Fruit fly (Drosophila melanogaster) whole organism, wandering third instar larva: Measurements from ENCODE around the gene niki.

Experiments
- Abd-B ChIP-seq: fragments of >200 bp; optimal IDR thresholded peaks from 2 replicates; lab custom pipeline; 2017; ENCODE audit warnings: missing biosample characterization, missing genetic modification characterization
- CG32264 ChIP-seq: fragments of 200-800 bp; sonication (Bioruptor generic); optimal IDR thresholded peaks from 2 replicates; lab custom pipeline; 2016; ENCODE audit warnings: missing biosample characterization, missing genetic modification characterization
- CG9705 ChIP-seq: fragments of 200-800 bp; sonication (Bioruptor generic); optimal IDR thresholded peaks from 2 replicates; lab custom pipeline; 2018; ENCODE audit warnings: missing biosample characterization, mild to moderate bottlenecking, missing genetic modification characterization
- CrebA ChIP-seq: fragments of 200-800 bp; sonication (Bioruptor generic); optimal IDR thresholded peaks from 2 replicates; lab custom pipeline; 2016; ENCODE audit warnings: missing biosample characterization, mild to moderate bottlenecking, missing genetic modification characterization, borderline replicate concordance
- Dfd ChIP-seq: fragments of >200 bp; optimal IDR thresholded peaks from 2 replicates; lab custom pipeline; 2017; ENCODE audit warnings: missing biosample characterization, missing genetic modification characterization
- Dif ChIP-seq: fragments of 200-275, 200-300 bp; sonication (Bioruptor generic); optimal IDR thresholded peaks from 2 replicates; lab custom pipeline; 2018; ENCODE audit warnings: missing biosample characterization, missing genetic modification characterization; ENCODE audit not compliant: partially characterized antibody
- GATAd ChIP-seq: sonication (Bioruptor generic); optimal IDR thresholded peaks from 2 replicates; lab custom pipeline; 2016; ENCODE audit warnings: missing biosample characterization, missing genetic modification characterization
- HLH106 ChIP-seq: fragments of 200-800 bp; optimal IDR thresholded peaks from 3 replicates; lab custom pipeline; 2019; ENCODE audit warnings: missing biosample characterization, mild to moderate bottlenecking, missing genetic modification characterization, moderate library complexity
- Hnf4 ChIP-seq: fragments of 200-800 bp; sonication (Bioruptor generic); optimal IDR thresholded peaks from 2 replicates; lab custom pipeline; 2016; ENCODE audit warnings: missing biosample characterization, mild to moderate bottlenecking, missing genetic modification characterization
- Hr78 ChIP-seq: fragments of >200 bp; optimal IDR thresholded peaks from 2 replicates; lab custom pipeline; 2017; ENCODE audit warnings: missing biosample characterization, missing genetic modification characterization
- Hr83 ChIP-seq: fragments of 200-300 bp; sonication (Bioruptor generic); optimal IDR thresholded peaks from 2 replicates; lab custom pipeline; 2016; ENCODE audit warnings: missing biosample characterization, mild to moderate bottlenecking, missing genetic modification characterization, moderate library complexity; ENCODE audit not compliant: poor library complexity, severe bottlenecking
- Jra ChIP-seq: sonication (Bioruptor generic); optimal IDR thresholded peaks from 2 replicates; lab custom pipeline; 2016; ENCODE audit warnings: missing biosample characterization, missing genetic modification characterization
- Mio ChIP-seq: sonication (Bioruptor generic); optimal IDR thresholded peaks from 2 replicates; lab custom pipeline; 2016; ENCODE audit warnings: missing biosample characterization, missing genetic modification characterization
- Myc ChIP-seq: fragments of >200 bp; optimal IDR thresholded peaks from 2 replicates; lab custom pipeline; 2017
- N ChIP-seq: fragments of >200 bp; optimal IDR thresholded peaks from 2 replicates; lab custom pipeline; 2018; ENCODE audit warnings: missing biosample characterization, missing external identifiers, missing genetic modification characterization
- OdsH ChIP-seq: fragments of 200-800 bp; sonication (Bioruptor generic); optimal IDR thresholded peaks from 2 replicates; lab custom pipeline; 2016; ENCODE audit warnings: missing biosample characterization, mild to moderate bottlenecking, missing genetic modification characterization
- Rel ChIP-seq, 2 experiments: fragments of 200-800 bp; sonication (Bioruptor generic) in 1 of 2; optimal IDR thresholded peaks; 2 replicates in 1 of 2; 3 replicates in 1 of 2; lab custom pipeline; 2016 to 2019; ENCODE audit warnings: mild to moderate bottlenecking in 2 of 2, missing biosample characterization in 2 of 2, missing genetic modification characterization in 2 of 2, moderate library complexity in 1 of 2
- Sp1 ChIP-seq: fragments of 200-800 bp; sonication (Bioruptor generic); optimal IDR thresholded peaks from 3 replicates; lab custom pipeline; 2019; ENCODE audit warnings: missing biosample characterization, mild to moderate bottlenecking, missing genetic modification characterization, moderate library complexity
- Vsx2 ChIP-seq: fragments of 200-300, 225-300 bp; sonication (Bioruptor generic); optimal IDR thresholded peaks from 2 replicates; lab custom pipeline; 2018; ENCODE audit warnings: missing biosample characterization, missing genetic modification characterization; ENCODE audit not compliant: partially characterized antibody
- br ChIP-seq: fragments of 200-800 bp; sonication (Bioruptor generic); optimal IDR thresholded peaks from 2 replicates; lab custom pipeline; 2016; ENCODE audit warnings: missing biosample characterization, missing genetic modification characterization
- brk ChIP-seq: fragments of 200-800 bp; sonication (Bioruptor generic); optimal IDR thresholded peaks from 2 replicates; lab custom pipeline; 2016; ENCODE audit warnings: missing biosample characterization, mild to moderate bottlenecking, missing genetic modification characterization
- dl ChIP-seq, 2 experiments: fragments of 175-275, 200-275 bp in 1 of 2; fragments of 200-275 bp in 1 of 2; sonication (Bioruptor generic); optimal IDR thresholded peaks; lab custom pipeline; 2018; ENCODE audit warnings: mild to moderate bottlenecking in 2 of 2, missing biosample characterization in 2 of 2, missing genetic modification characterization in 2 of 2, moderate library complexity in 2 of 2; ENCODE audit not compliant: partially characterized antibody in 2 of 2, insufficient read depth in 1 of 2
- dmrt93B ChIP-seq: fragments of 200-800 bp; sonication (Bioruptor generic); optimal IDR thresholded peaks from 2 replicates; lab custom pipeline; 2018; ENCODE audit warnings: missing biosample characterization, mild to moderate bottlenecking, missing genetic modification characterization
- dsf ChIP-seq: sonication (Bioruptor generic); optimal IDR thresholded peaks from 2 replicates; lab custom pipeline; 2016; ENCODE audit warnings: missing biosample characterization, missing genetic modification characterization, borderline replicate concordance
- ey ChIP-seq: fragments of 200-800 bp; sonication (Bioruptor generic); optimal IDR thresholded peaks from 2 replicates; lab custom pipeline; 2016; ENCODE audit warnings: missing biosample characterization, missing genetic modification characterization
- foxo ChIP-seq, 2 experiments: fragments of 200-800 bp; sonication (Bioruptor generic); optimal IDR thresholded peaks; 2 replicates in 1 of 2; 3 replicates in 1 of 2; lab custom pipeline; 2016 to 2017; ENCODE audit warnings: missing biosample characterization in 2 of 2, missing genetic modification characterization in 2 of 2
- fru ChIP-seq: fragments of 200-800 bp; sonication (Bioruptor generic); optimal IDR thresholded peaks from 3 replicates; lab custom pipeline; 2016; ENCODE audit warnings: missing biosample characterization, mild to moderate bottlenecking, missing genetic modification characterization
- h ChIP-seq: fragments of 200-800 bp; sonication (Bioruptor generic); optimal IDR thresholded peaks from 3 replicates; lab custom pipeline; 2016; ENCODE audit warnings: missing biosample characterization, mild to moderate bottlenecking, missing genetic modification characterization
- jim ChIP-seq: fragments of 175-275, 200-325 bp; sonication (Bioruptor generic); optimal IDR thresholded peaks from 2 replicates; lab custom pipeline; 2016; ENCODE audit warnings: missing biosample characterization, mild to moderate bottlenecking, missing genetic modification characterization
- lola ChIP-seq: fragments of >200 bp; optimal IDR thresholded peaks from 2 replicates; lab custom pipeline; 2017; ENCODE audit warnings: missing biosample characterization, missing genetic modification characterization
- pan ChIP-seq: fragments of >200 bp; optimal IDR thresholded peaks from 2 replicates; lab custom pipeline; 2017
- psq ChIP-seq: fragments of 200-800 bp; sonication (Bioruptor generic); optimal IDR thresholded peaks from 3 replicates; lab custom pipeline; 2017; ENCODE audit warnings: missing biosample characterization, mild to moderate bottlenecking, missing genetic modification characterization, moderate library complexity
- rgr ChIP-seq: fragments of 200-800 bp; sonication (Bioruptor generic); optimal IDR thresholded peaks from 3 replicates; lab custom pipeline; 2016; ENCODE audit warnings: missing biosample characterization, mild to moderate bottlenecking, missing genetic modification characterization
- sage ChIP-seq: fragments of 200-800 bp; sonication (Bioruptor generic); optimal IDR thresholded peaks from 2 replicates; lab custom pipeline; 2016; ENCODE audit warnings: missing biosample characterization, mild to moderate bottlenecking, missing genetic modification characterization
- sv ChIP-seq: fragments of 200-800 bp; sonication (Bioruptor generic); optimal IDR thresholded peaks from 3 replicates; lab custom pipeline; 2016; ENCODE audit warnings: missing biosample characterization, missing genetic modification characterization
- tai ChIP-seq: sonication (Bioruptor generic); optimal IDR thresholded peaks from 2 replicates; lab custom pipeline; 2016; ENCODE audit warnings: missing biosample characterization, missing genetic modification characterization
- usp ChIP-seq: fragments of >200 bp; optimal IDR thresholded peaks from 2 replicates; lab custom pipeline; 2017; ENCODE audit warnings: missing biosample characterization, missing genetic modification characterization
- woc ChIP-seq: sonication (Bioruptor generic); optimal IDR thresholded peaks from 2 replicates; lab custom pipeline; 2016; ENCODE audit warnings: missing biosample characterization, mild to moderate bottlenecking, missing genetic modification characterization

The niki gene

dm6 chr3R:24798595-24798994, 26.9 kb downstream of the niki start:
- TF ChIP-seq dmrt93B (GFP tag; lab: Kevin White, UChicago): no peak
- no peak for TF ChIP-seq Myc (lab: Kevin White, UChicago)
- no peak for TF ChIP-seq ey (GFP tag; lab: Kevin White, UChicago)
- no peak for TF ChIP-seq CG9705
- no peak for TF ChIP-seq CrebA (GFP tag; lab: Kevin White, UChicago)
- TF ChIP-seq HLH106 (tag; lab: Kevin White, UChicago): no peak
- TF ChIP-seq jim (GFP tag; lab: Kevin White, UChicago): no peak
- no peak for TF ChIP-seq woc
- no peak for TF ChIP-seq h (GFP tag; lab: Kevin White, UChicago)
- no peak for TF ChIP-seq fru (GFP tag; lab: Kevin White, UChicago)
- no peak for TF ChIP-seq psq
- no peak for TF ChIP-seq Sp1 (GFP tag; lab: Kevin White, UChicago)
- no peak for TF ChIP-seq br (GFP tag; lab: Kevin White, UChicago)
- TF ChIP-seq Dif (GFP tag; lab: Kevin White, UChicago): no peak

dm6 chr3R:24790036-24790435, 35.4 kb downstream of the niki start, which contains the start of gene CG13634:
CG13634 (minus strand) TSS chr3R:24790136.
- no peak for TF ChIP-seq Hr78 (GFP tag; lab: Kevin White, UChicago)
- TF ChIP-seq fru (GFP tag; lab: Kevin White, UChicago): no peak
- TF ChIP-seq Abd-B (GFP tag; lab: Kevin White, UChicago): no peak
- no peak for TF ChIP-seq CrebA (GFP tag; lab: Kevin White, UChicago)
- no peak for TF ChIP-seq tai (GFP tag; lab: Kevin White, UChicago)

dm6 chr3R:24787734-24788133, 37.7 kb downstream of the niki start, which contains the start of gene Ets96B:
Ets96B (plus strand) TSS chr3R:24788054.
- TF ChIP-seq CrebA (GFP tag; lab: Kevin White, UChicago) (no peak), Hr83 (no peak), CG9705 (no peak), br (GFP tag; lab: Kevin White, UChicago) (no peak), N (GFP tag; lab: Kevin White, UChicago) (no peak), Vsx2 (GFP tag; lab: Kevin White, UChicago) (no peak), Jra (no peak), psq (no peak), dl (GFP tag; optimal IDR thresholded peaks at IDR 0.05; lab: Kevin White, UChicago; ENCODE audit: insufficient read depth in 1 of 2, partially characterized antibody in 2 of 2) (no peak), h (GFP tag; lab: Kevin White, UChicago) (no peak), brk (GFP tag; lab: Kevin White, UChicago) (no peak), Abd-B (GFP tag; lab: Kevin White, UChicago) (no peak), Mio (GFP tag; lab: Kevin White, UChicago) (no peak), Dfd (no peak), tai (GFP tag; lab: Kevin White, UChicago) (no peak), ey (GFP tag; lab: Kevin White, UChicago) (no peak), pan (lab: Kevin White, UChicago) (no peak), CG32264 (GFP tag; lab: Kevin White, UChicago) (no peak)

dm6 chr3R:24787042-24787565, 38.3 kb downstream of the niki start, which contains the start of gene CG5805:
CG5805 (minus strand) TSS chr3R:24787421.
- TF ChIP-seq brk (GFP tag; lab: Kevin White, UChicago) (no peak), h (GFP tag; lab: Kevin White, UChicago) (peak; percentile 71), usp (no peak), dsf (GFP tag; lab: Kevin White, UChicago) (no peak), Hr83 (peak; percentile 34), Vsx2 (GFP tag; lab: Kevin White, UChicago) (no peak), dmrt93B (GFP tag; lab: Kevin White, UChicago) (peak; percentile 90), CG9705 (peak; percentile 79), CG32264 (GFP tag; lab: Kevin White, UChicago) (peak; percentile 27), HLH106 (tag; lab: Kevin White, UChicago) (peak; percentile 66), Mio (GFP tag; lab: Kevin White, UChicago) (no peak), fru (GFP tag; lab: Kevin White, UChicago) (peak; percentile 47), psq (peak; percentile 57), lola (GFP tag; lab: Kevin White, UChicago) (no peak), Rel (GFP tag; optimal IDR thresholded peaks at IDR 0.05; lab: Kevin White, UChicago) (no peak), Rel (tag; optimal IDR thresholded peaks at IDR 0.05; lab: Kevin White, UChicago) (peak; percentile 5), N (GFP tag; lab: Kevin White, UChicago) (no peak), Sp1 (GFP tag; lab: Kevin White, UChicago) (peak; percentile 67), tai (GFP tag; lab: Kevin White, UChicago) (no peak), pan (lab: Kevin White, UChicago) (no peak), GATAd (GFP tag; lab: Kevin White, UChicago) (no peak), sv (GFP tag; lab: Kevin White, UChicago) (peak; percentile 76), foxo (GFP tag; optimal IDR thresholded peaks at IDR 0.05; lab: Kevin White, UChicago) (peak in 1 of 2 experiments; percentile 47), Hnf4 (GFP tag; lab: Kevin White, UChicago) (no peak), Dif (GFP tag; lab: Kevin White, UChicago) (no peak), OdsH (GFP tag; lab: Kevin White, UChicago) (peak; percentile 54), rgr (peak; percentile 87), br (GFP tag; lab: Kevin White, UChicago) (peak; percentile 49), woc (no peak), Hr78 (GFP tag; lab: Kevin White, UChicago) (no peak), jim (GFP tag; lab: Kevin White, UChicago) (no peak), sage (GFP tag; lab: Kevin White, UChicago) (peak; percentile 45), ey (GFP tag; lab: Kevin White, UChicago) (peak; percentile 28)
